Fruit fly (Drosophila melanogaster): Measurements from ENCODE around the gene CG6106.

CG6106 gene

DNA sequence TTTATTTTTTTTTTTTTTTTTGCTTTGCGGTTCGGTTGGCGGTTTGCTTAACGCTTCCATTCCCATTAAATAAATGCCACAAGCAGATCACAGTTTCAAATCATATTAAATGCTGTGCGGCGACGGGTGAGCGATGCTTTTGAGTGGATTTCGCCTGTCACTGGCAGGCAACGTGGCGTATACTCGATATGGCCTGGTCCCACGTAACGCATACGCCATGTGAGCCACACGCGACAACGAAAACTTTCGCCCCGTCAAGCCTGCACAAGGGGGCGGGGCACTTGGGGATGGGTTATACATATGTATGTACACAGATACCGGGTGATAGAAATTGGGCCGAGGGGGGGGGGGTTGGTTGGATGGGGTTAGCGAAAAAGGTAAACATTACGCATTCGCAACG, 6.3 kb downstream of the CG6106 start:
- no peak for TF ChIP-seq CTCF (optimal IDR thresholded peaks at IDR 0.05)
- no peak for TF ChIP-seq CG8478 (optimal IDR thresholded peaks at IDR 0.05)

DNA sequence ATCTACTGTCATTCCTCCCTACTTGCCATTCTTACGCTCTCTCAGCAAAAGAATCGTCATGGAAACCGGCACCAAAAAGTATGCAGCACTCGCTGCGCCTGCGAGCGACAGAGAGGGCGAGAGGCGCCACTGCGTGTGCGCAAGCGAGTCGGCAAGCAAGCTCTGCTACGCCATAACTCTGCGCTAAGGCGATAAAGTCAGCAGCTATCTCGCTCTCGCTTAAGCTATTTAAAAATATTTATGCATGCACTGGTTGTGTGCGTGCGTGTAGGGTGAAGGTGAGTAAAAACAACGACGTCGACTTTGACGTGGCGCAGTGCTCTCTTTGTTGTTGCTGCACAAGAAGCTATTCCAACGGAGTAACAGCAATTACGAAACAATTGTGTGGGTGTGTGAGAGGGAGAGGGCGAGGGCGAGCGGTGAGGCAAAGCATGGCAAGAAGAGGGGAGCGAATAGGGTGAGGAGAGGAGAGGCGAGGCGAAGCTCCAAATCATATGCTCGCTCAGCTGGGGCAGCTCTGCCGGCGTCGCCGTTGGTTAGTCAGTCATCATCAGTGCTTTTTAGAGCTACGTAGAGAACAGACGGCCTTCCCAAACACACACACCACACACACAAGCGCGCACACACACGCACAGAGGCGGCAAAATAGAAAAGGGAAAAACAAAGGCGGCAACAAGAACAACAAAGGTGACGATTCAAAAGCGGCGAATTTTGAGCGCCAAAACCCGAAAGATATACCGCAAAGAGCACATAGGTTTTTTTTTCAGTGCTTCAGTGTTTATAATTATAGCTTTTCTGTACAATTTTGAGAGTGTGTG, 7.6 kb downstream of the CG6106 start, which contains the start of gene CrebB:
TSS of gene CrebB (plus strand) at position 325 of the 818 bp plus-strand sequence.
- TF ChIP-seq CG8478 (optimal IDR thresholded peaks at IDR 0.05), result no peak
- no peak for TF ChIP-seq CTCF (optimal IDR thresholded peaks at IDR 0.05)

DNA sequence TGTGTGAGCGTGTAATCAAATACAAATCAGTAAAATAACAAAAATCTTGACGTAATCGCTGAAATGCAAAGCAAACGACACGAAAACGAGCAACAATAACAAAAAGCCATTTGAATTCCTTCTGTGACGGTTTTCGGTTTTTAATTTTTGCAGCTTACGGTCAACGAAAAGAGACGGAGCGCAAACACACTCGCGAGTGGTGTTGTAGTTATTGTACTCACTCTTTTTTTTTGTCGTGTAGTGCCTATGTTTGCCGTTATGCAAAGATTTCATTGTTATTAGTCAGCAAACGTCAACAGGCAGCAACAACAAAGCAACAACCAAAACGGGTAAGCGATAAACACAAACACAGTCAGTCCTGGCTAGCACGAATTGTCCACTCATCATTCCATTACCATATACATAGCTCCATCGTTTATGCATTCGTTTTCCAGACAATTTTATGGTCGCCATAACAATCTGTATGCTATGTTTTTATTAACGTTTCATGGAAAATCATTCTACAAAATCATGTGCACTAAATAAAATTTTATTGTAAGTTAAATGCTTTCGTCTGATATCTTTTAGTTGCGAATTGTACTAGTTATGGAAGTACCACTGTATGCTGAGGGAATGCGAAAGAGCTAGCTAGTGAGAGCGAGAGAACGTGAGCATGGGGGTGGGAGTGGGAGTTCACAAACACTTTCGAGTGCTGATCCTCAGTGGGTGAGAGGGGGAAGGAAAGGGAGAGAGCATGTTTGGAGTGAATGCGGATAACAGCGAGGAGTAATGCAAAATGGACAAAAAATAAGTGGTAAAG, 8.4 kb downstream of the CG6106 start:
- no peak for TF ChIP-seq CG8478 (optimal IDR thresholded peaks at IDR 0.05)
- no peak for TF ChIP-seq CTCF (optimal IDR thresholded peaks at IDR 0.05)

DNA sequence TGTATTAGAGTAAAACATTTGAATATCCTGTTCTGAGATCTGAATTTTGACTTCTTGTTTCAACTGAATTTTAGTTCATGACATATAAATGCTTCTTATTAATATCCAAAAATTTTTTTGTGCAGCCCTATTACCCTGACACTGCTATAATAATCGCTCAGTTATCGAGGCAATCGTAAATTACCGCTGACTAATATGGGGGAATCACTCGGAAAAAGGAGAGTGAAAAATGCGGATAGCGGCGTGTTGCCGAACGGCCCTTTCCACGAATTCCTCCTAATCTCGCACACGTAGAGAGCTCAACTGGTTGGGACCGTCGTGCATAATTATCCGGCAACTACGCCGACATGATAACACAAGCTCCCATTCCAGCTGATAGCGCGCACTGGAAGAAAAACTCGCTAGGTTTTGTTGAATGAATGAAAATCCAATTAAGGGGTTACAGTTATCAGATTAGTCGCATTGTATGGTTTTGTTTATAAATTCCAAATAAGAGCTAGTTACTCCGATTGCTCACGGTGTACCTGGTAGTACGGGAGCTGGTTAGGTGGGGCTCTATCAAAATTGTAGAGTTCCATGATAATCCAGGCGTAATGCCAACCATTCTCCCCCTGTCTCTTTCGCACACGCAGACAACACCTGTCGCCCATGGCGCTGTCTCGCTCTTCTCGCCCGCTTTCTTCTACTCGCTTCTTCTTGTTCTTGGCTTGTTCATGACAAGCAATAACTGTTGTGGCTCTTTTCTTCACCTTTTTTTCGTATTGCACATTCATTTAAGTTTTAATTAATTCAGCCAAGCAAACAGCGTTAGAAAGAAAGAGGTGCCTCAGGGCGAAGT, 9.3 kb downstream of the CG6106 start:
- TF ChIP-seq CG8478 (optimal IDR thresholded peaks at IDR 0.05), result no peak
- no peak for TF ChIP-seq CTCF (optimal IDR thresholded peaks at IDR 0.05)

DNA sequence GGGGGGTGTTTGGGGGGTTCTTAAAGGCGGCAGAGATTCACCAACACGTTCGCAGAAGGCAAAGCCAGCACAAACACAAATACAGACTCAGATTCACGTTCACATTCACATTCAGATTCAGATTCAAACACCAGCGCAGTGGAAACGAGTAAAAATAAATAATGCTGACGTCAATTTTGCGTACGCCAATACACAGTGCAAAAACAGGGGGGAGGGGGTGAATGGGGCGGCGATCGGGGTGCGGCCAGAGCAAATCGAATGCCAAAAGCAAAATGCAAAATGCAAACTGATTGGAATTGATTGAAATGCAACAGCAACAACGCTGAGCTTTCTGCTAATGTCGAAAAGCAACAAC, 9.9 kb downstream of the CG6106 start:
- TF ChIP-seq CTCF (optimal IDR thresholded peaks at IDR 0.05) (no peak), CG8478 (optimal IDR thresholded peaks at IDR 0.05) (no peak)

DNA sequence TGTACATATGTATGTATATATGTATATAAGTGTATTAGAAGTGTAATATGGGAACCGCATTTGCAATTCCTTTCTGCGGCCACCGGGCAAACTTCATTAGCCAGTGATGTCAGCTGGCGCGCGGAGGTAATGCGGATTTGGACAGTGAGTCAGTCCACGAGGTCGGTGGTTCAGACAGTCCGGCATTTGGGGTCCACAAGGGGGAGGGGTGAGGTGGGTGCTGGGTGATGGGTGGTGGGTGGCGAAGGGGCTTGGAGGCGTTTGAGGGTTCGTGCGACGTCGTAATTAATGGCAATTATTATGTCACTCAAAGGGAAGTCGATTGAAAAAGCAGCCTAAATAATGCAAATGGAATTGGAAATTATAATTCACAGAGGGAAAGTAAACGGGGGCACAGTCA, 11.1 kb downstream of the CG6106 start:
- TF ChIP-seq CG8478 (optimal IDR thresholded peaks at IDR 0.05), result no peak
- no peak for TF ChIP-seq CTCF (optimal IDR thresholded peaks at IDR 0.05)

DNA sequence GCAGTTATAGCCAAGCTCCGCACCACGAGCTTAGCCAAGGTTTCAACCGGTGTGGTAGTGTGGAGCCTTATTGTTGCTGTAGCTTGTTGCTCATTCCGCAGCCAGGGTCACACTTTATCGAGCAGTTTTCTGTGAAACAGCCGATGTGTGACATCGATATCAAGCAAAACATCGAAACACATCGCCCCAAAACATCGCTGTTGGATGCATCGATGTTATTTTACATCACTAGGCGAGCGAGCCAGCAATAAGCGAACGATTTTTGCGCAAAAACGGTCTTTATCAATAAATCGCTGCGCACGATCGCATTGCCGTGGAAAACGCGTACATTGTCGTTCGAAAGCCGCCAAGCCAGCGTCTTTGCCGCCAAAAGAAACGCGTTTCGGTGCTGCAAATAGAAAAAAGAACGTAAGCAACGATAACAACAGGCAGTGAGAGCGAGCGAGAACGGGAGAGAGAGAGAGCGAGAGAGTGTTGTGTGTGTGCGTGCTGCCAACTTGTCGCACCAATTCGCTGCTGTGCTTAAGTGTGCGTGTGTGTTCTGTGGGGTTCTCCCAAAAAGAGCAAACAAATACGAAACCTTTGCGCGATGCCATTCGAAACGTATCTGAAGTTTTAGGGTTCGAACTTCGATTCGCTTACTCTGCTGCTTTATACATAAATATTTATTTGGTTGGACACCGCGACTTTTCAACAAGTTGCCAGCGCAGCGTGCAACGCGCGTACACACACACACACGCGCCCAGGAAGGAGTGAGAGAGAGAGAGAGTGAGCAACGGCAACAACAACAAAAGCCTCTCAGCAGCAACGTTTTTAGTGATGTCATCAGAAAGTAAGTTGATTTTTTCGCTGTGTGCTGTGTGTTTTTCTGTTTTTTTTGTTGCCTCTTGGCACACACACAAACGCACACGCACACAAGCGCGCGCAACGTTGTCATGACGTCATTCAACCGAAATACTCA, 12.4 kb downstream of the CG6106 start:
- peak; percentile 72 for TF ChIP-seq CTCF (optimal IDR thresholded peaks at IDR 0.05)
- TF ChIP-seq CG8478 (optimal IDR thresholded peaks at IDR 0.05), result no peak

DNA sequence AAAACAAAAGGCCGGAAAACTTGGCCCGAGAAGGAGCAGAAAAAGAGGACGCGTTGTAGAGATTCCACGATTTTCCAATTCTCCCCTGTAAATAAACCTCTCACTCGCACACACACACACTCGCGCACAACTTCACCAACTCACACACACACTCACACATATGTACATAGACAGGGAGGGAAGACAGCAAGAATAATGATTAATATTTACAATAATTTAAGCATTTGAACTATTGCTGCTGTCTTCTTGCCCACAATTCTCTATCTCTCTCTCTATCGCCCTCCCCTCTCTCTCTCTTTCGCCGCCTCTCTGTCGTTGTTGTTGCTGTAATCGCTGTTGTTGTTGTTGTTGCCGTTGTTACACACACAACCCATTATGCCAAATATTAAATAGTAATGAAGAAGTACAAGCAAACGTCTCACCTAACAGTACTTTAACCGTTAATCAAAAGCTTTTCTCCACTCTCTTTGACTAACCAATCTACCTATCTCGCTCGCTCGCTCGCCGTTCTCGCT, 15.8 kb downstream of the CG6106 start:
- no peak for TF ChIP-seq CG8478 (optimal IDR thresholded peaks at IDR 0.05)
- no peak for TF ChIP-seq CTCF (optimal IDR thresholded peaks at IDR 0.05)

DNA sequence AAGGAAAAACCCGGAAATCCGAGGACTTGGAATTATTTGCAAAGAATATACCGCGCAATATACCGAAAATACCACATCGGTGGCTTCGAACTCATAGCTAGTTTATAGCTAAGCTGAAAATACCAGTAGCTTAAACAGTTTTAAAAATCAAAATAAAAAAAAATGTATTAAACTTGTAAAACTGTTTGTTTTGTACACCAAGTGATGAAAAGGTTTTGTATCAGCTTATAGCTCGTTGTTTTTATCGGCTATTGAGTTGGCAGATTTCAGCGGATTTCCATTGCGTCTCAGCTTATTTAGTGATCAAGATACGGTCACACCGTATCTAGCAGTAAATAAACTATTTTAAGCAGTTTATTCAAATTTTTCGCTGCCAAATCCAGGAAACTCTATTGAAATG, 21.1 kb downstream of the CG6106 start, which contains the start of the genes por and CG6179:
TSS of gene por (minus strand) at position 64 of the 400 bp plus-strand sequence.
TSS of gene CG6179 (plus strand) at position 292 of the 400 bp plus-strand sequence.
- no peak for TF ChIP-seq CG8478 (optimal IDR thresholded peaks at IDR 0.05)
- no peak for TF ChIP-seq CTCF (optimal IDR thresholded peaks at IDR 0.05)

DNA sequence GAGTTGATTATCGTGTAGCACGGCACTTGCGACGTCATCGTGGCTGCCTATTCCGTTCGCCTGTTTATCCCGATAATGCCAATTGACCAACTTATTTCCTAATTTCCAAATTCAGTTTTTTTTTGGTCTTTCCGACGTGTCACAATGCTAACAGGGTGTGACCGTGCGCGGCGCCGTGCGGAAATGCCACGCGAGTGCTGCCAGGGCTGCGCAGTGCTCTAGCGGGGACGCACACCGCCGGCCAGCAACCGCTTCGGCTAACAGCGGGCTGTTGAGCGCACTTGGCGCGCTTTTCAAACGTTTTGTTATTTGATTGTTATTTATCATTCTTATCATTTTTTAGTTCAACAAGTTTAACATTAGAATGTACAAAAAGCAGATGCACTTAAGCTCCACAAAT, 26.4 kb downstream of the CG6106 start, which contains the start of gene betaCOP:
TSS of gene betaCOP (minus strand) at position 187 of the 400 bp plus-strand sequence.
- TF ChIP-seq CG8478 (optimal IDR thresholded peaks at IDR 0.05), result no peak
- peak; percentile 39 to 58 for TF ChIP-seq CTCF (optimal IDR thresholded peaks at IDR 0.05)

DNA sequence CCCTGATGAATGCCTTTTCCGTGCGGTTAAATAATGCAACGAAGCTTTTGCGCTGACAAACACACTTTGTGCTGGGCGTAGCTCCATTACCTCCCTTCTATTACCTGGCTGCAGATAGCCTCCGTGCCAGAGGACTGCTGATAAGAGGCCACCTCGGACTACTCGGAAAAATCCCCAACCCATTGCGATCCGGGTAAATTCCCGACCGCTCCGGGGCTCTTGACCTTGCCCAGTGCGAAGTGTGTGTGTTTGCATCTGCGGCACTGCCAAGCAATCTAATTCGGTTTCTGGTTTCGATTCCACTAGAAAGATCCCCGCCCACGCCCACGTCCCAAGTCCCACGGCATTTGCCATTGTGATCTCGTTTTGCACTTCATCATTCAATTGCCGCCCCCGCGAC, 27.1 kb downstream of the CG6106 start:
- no peak for TF ChIP-seq CTCF (optimal IDR thresholded peaks at IDR 0.05)
- no peak for TF ChIP-seq CG8478 (optimal IDR thresholded peaks at IDR 0.05)

DNA sequence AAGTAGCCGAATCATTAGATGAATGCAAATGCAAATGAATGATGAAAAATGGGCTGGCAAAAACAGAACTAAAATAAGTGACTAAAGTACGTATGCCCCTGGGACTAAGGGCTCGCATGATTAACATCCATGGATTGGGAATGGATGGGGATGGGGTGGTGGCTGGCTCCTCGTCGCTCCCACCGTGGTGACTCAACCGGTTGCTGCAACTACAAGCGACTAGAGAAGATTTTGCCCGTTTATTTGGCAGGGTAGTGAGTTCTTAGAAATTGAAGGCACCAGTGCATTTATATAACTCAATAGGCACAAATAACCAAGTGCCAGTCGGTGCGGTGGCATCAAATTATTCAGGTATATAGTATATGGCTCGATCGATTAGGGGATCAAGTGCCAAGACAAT, 28.1 kb downstream of the CG6106 start, which contains the start of gene Tsf1:
TSS of gene Tsf1 (plus strand) at position 301 of the 400 bp plus-strand sequence.
- TF ChIP-seq CTCF (optimal IDR thresholded peaks at IDR 0.05) (no peak), CG8478 (optimal IDR thresholded peaks at IDR 0.05) (no peak)

DNA sequence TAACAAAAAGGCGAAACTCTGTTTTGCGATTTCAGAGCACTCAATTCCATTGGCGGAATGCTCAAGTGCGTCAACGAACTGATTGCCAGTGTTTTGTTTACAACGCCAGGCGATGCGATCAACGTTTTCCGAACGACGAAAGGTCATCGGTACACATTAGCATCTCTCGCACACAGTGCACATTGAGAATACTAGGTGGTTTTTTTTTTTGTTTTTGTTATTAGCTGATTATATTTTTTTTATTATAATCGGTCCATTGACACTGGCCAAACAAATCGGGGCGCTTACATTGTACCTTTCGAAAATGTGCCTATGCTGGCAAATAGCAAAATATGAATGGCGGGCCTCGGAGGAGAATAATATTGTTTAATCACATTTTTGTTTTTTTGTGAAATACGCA, 36.5 kb downstream of the CG6106 start:
- TF ChIP-seq CG8478 (optimal IDR thresholded peaks at IDR 0.05) (no peak), CTCF (optimal IDR thresholded peaks at IDR 0.05) (no peak)

Data from S2 (cell line).